Worm (Caenorhabditis elegans): ENCODE measurements around the gene C07C7.1.

Gene C07C7.1

ce11 chrIV:9196755-9197154 lies 12.1 kb downstream of the C07C7.1 start (continued):
- TF ChIP-seq him-1 (tag; optimal IDR thresholded peaks at IDR 0.05) = no peak
- no peak for TF ChIP-seq nfya-1 (tag; optimal IDR thresholded peaks at IDR 0.05; ENCODE audit: borderline replicate concordance, insufficient read depth)
- TF ChIP-seq tbp1 (GFP tag; optimal IDR thresholded peaks at IDR 0.05) = peak; percentile 7
- TF ChIP-seq T07F8.4 (tag; optimal IDR thresholded peaks at IDR 0.05) = no peak
- TF ChIP-seq dpl-1 (GFP tag; optimal IDR thresholded peaks at IDR 0.05) = no peak
- TF ChIP-seq K11D2.4 (GFP tag; IDR thresholded peaks at IDR 0.05) = peak; percentile 44; the same call in 1 of the 2 replicates
- peak; percentile 58 for TF ChIP-seq mcd-1 (GFP tag; IDR thresholded peaks at IDR 0.05)
- TF ChIP-seq egrh-3 (GFP tag; IDR thresholded peaks at IDR 0.05) = peak; percentile 59
- TF ChIP-seq ceh-40 (GFP tag; IDR thresholded peaks at IDR 0.05) = 0 out of 2 replicates have a peak, but pooled peaks have one; percentile 10
- TF ChIP-seq chd-7 (tag; optimal IDR thresholded peaks at IDR 0.05) = peak; percentile 61
- TF ChIP-seq egl-44 (GFP tag; IDR thresholded peaks at IDR 0.05) = no peak
- TF ChIP-seq bed-1 (GFP tag; IDR thresholded peaks at IDR 0.05) = no peak
- no peak for TF ChIP-seq efl-1 (GFP tag; optimal IDR thresholded peaks at IDR 0.05)
- no peak for TF ChIP-seq aptf-3 (GFP tag; IDR thresholded peaks at IDR 0.05)
- no peak for TF ChIP-seq F39B2.1 (GFP tag; IDR thresholded peaks at IDR 0.05)
- TF ChIP-seq F52B5.7 (tag; optimal IDR thresholded peaks at IDR 0.05) = no peak
- peak; percentile 24; the same call in 1 of the 2 replicates for TF ChIP-seq nfyb-1 (GFP tag; IDR thresholded peaks at IDR 0.05)
- no peak for TF ChIP-seq ZK185.1 (tag; optimal IDR thresholded peaks at IDR 0.05; ENCODE audit: poor library complexity, severe bottlenecking)
- TF ChIP-seq hmg-1.2 (GFP tag; IDR thresholded peaks at IDR 0.05) = peak; percentile 61; the same call in 1 of the 2 replicates
- TF ChIP-seq F57C9.4 (tag; optimal IDR thresholded peaks at IDR 0.05) = no peak
- TF ChIP-seq snpc-3.4 (tag; optimal IDR thresholded peaks at IDR 0.05) = peak; percentile 30
- peak; percentile 40; the same call in 1 of the 2 replicates for TF ChIP-seq rcor-1 (GFP tag; IDR thresholded peaks at IDR 0.05)
- TF ChIP-seq aptf-2 (GFP tag; conservative IDR thresholded peaks at IDR 0.05) = no peak
- no peak for TF ChIP-seq akir-1 (GFP tag; optimal IDR thresholded peaks at IDR 0.05)
- no peak for TF ChIP-seq ztf-18 (tag; optimal IDR thresholded peaks at IDR 0.05)
- TF ChIP-seq attf-5 (GFP tag; optimal IDR thresholded peaks at IDR 0.05) = peak; percentile 15
- no peak for TF ChIP-seq tlf-1 (GFP tag; optimal IDR thresholded peaks at IDR 0.05)
- TF ChIP-seq unc-62 (GFP tag; optimal IDR thresholded peaks at IDR 0.05) = peak; percentile 23
- no peak for TF ChIP-seq ccch-3 (GFP tag; optimal IDR thresholded peaks at IDR 0.05)
- TF ChIP-seq sptf-2 (GFP tag; optimal IDR thresholded peaks at IDR 0.05) = no peak
- no peak for TF ChIP-seq nhr-80 (tag; optimal IDR thresholded peaks at IDR 0.05)
- no peak for TF ChIP-seq dox-1 (GFP tag; IDR thresholded peaks at IDR 0.05)
- no peak for TF ChIP-seq nhr-27 (tag; optimal IDR thresholded peaks at IDR 0.05)
- TF ChIP-seq atf-7 (tag; optimal IDR thresholded peaks at IDR 0.05) = no peak
- TF ChIP-seq egl-18 (GFP tag; IDR thresholded peaks at IDR 0.05) = 0 out of 2 replicates have a peak, but pooled peaks have one; percentile 50
- TF ChIP-seq lir-1 (GFP tag; conservative IDR thresholded peaks at IDR 0.05) = peak; percentile 52; the same call in 1 of the 2 replicates
- TF ChIP-seq D2030.7 (GFP tag; IDR thresholded peaks at IDR 0.05) = no peak
- no peak for TF ChIP-seq C06A6.2 (GFP tag; conservative IDR thresholded peaks at IDR 0.05)
- peak; percentile 5 for TF ChIP-seq K12H6.12 (tag; optimal IDR thresholded peaks at IDR 0.05)
- TF ChIP-seq rec-8 (tag; optimal IDR thresholded peaks at IDR 0.05) = no peak
- no peak for TF ChIP-seq Y79H2A.3 (GFP tag; conservative IDR thresholded peaks at IDR 0.05)
- no peak for TF ChIP-seq repo-1 (tag; optimal IDR thresholded peaks at IDR 0.05)
- no peak for TF ChIP-seq let-526 (GFP tag; IDR thresholded peaks at IDR 0.05)
- no peak for TF ChIP-seq lin-35 (GFP tag; optimal IDR thresholded peaks at IDR 0.05)
- TF ChIP-seq xnd-1 (tag; optimal IDR thresholded peaks at IDR 0.05) = no peak
- no peak for TF ChIP-seq tbx-9 (tag; optimal IDR thresholded peaks at IDR 0.05; ENCODE audit: borderline replicate concordance)
- TF ChIP-seq cebp-1 (GFP tag; IDR thresholded peaks at IDR 0.05) = no peak
- no peak for TF ChIP-seq cebp-1 (tag; optimal IDR thresholded peaks at IDR 0.05)
- TF ChIP-seq mel-28 (tag; optimal IDR thresholded peaks at IDR 0.05; ENCODE audit: borderline replicate concordance) = no peak
